Worm (Caenorhabditis elegans) whole organism, L4 larva: ENCODE results near the gene ZK822.1.

Source experiments
- ceh-28 ChIP-seq: fragments of 150-350 bp; optimal IDR thresholded peaks from 2 replicates; lab custom pipeline; 2014; ENCODE audit warnings: missing biosample characterization, missing genetic modification reagents, missing genetic modification characterization
- jun-1 ChIP-seq: fragments of 150-350 bp; optimal IDR thresholded peaks from 2 replicates; lab custom pipeline; 2014; ENCODE audit warnings: missing biosample characterization, missing genetic modification reagents, missing genetic modification characterization
- nhr-25 ChIP-seq: sonication (generic microtip); optimal IDR thresholded peaks from 2 replicates; lab custom pipeline; 2017; ENCODE audit warnings: missing genetic modification characterization, mild to moderate bottlenecking, missing compliant biosample characterization, antibody characterized with exemption, moderate library complexity, borderline replicate concordance; ENCODE audit not compliant: insufficient read depth
- skn-1 ChIP-seq: fragments of 150-350 bp; optimal IDR thresholded peaks from 2 replicates; lab custom pipeline; 2014; ENCODE audit warnings: missing biosample characterization, missing genetic modification characterization
- ztf-11 ChIP-seq: fragments of 150-350 bp; optimal IDR thresholded peaks from 2 replicates; lab custom pipeline; 2014; ENCODE audit warnings: missing biosample characterization, missing genetic modification characterization

DNA sequence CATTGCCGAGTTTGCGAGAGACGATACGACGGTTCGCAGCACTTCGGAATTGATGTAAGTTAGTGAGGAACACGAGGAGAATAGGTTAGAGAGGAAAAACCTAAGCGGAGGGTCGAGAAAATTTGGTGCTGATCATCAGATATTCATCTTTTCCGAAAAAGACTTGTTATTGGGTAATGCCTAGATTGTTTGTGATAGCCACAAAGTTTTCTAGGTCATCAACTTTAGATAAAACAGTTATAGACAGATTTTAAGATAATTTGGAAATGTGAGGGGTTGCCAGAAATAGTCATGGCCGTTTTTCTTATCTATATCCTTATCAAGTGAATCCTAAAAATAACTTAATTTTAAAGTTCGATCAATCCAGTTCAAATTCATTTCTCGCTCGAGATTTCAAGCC is 21.5 kb downstream of the ZK822.1 start:
- no peak for TF ChIP-seq ceh-28 (tag; lab: Kevin White, UChicago)
- TF ChIP-seq ztf-11 (tag; lab: Kevin White, UChicago): no peak
- TF ChIP-seq jun-1 (tag; lab: Kevin White, UChicago): no peak
- no peak for TF ChIP-seq nhr-25 (tag; lab: Kevin White, UChicago)
- TF ChIP-seq skn-1 (tag; lab: Kevin White, UChicago): no peak
